Worm (Caenorhabditis elegans): Measurements from ENCODE around the gene R02D5.4.

DNA sequence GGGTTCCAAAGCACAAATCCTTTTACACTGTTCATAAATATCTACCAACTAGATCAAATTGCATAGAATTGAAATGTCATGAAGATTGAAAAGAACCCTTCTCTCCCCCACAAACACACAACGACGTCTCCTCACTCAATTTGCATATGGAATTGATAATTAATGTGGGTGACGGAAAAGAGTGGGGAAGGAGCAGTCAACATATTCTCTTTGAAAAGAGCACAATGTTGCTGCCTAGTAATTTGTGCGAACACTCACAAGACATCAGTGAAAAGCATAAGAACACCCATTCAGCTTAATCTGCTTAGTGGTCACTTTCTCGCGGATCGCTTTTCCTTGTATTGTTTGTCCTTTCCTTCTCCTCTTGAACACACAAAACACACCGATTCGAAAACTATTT, 12.0 kb upstream of the R02D5.4 start:
- TF ChIP-seq nhr-11 (tag; optimal IDR thresholded peaks at IDR 0.05) = no peak
- TF ChIP-seq R02D3.7 (tag; optimal IDR thresholded peaks at IDR 0.05) = no peak
- TF ChIP-seq alr-1 (tag; optimal IDR thresholded peaks at IDR 0.05) = no peak
- no peak for TF ChIP-seq elt-1 (tag; optimal IDR thresholded peaks at IDR 0.05)
- TF ChIP-seq egl-27 (tag; optimal IDR thresholded peaks at IDR 0.05) = no peak
- TF ChIP-seq ztf-11 (tag; optimal IDR thresholded peaks at IDR 0.05) = no peak
- TF ChIP-seq nhr-12 (tag; optimal IDR thresholded peaks at IDR 0.05) = no peak
- TF ChIP-seq ama-1 (optimal IDR thresholded peaks at IDR 0.05) = no peak
- no peak for TF ChIP-seq gmeb-1 (tag; optimal IDR thresholded peaks at IDR 0.05)

All from whole organism, L2 larva.